Fruit fly (Drosophila melanogaster) whole organism, prepupa: ENCODE data around the gene CG33252.

Source experiments
- CG10669 ChIP-seq: fragments of 200-800 bp; sonication (Bioruptor generic); optimal IDR thresholded peaks from 3 replicates; lab custom pipeline; 2018; ENCODE audit warnings: missing biosample characterization, mild to moderate bottlenecking, missing genetic modification characterization, moderate library complexity
- CG11294 ChIP-seq: fragments of 200-800 bp; sonication (Bioruptor generic); IDR thresholded peaks from 2 replicates; pipeline ENCODE4 v1.3.6; 2022; ENCODE audit warnings: missing biosample characterization, missing genetic modification characterization
- CG11902 ChIP-seq: fragments of 200-800 bp; sonication (Bioruptor generic); optimal IDR thresholded peaks from 3 replicates; lab custom pipeline; 2016; ENCODE audit warnings: missing biosample characterization, missing genetic modification characterization
- CG15336 ChIP-seq: fragments of 200-800 bp; sonication (Bioruptor generic); IDR thresholded peaks from 2 replicates; pipeline ENCODE4 v1.3.6; 2022; ENCODE audit warnings: missing biosample characterization, missing genetic modification characterization
- CG1621 ChIP-seq: fragments of 200-800 bp; sonication (Bioruptor generic); optimal IDR thresholded peaks from 3 replicates; lab custom pipeline; 2018; ENCODE audit warnings: missing biosample characterization, mild to moderate bottlenecking, missing genetic modification characterization
- CG16779 ChIP-seq: fragments of 200-800 bp; sonication (Bioruptor generic); optimal IDR thresholded peaks from 3 replicates; lab custom pipeline; 2017; ENCODE audit warnings: missing biosample characterization, mild to moderate bottlenecking, missing genetic modification characterization
- CG32006 ChIP-seq: fragments of 200-800 bp; sonication (Bioruptor generic); optimal IDR thresholded peaks from 3 replicates; lab custom pipeline; 2017; ENCODE audit warnings: missing biosample characterization, mild to moderate bottlenecking, missing genetic modification characterization
- CG34406 ChIP-seq: fragments of 200-800 bp; sonication (Bioruptor generic); optimal IDR thresholded peaks from 3 replicates; lab custom pipeline; 2016; ENCODE audit warnings: missing biosample characterization, missing genetic modification characterization
- CG6163 ChIP-seq: fragments of 200-800 bp; sonication (Bioruptor generic); IDR thresholded peaks from 3 replicates; pipeline ENCODE4 v1.3.6; 2022; ENCODE audit warnings: missing biosample characterization, missing genetic modification characterization
- CG6276 ChIP-seq: fragments of 200-800 bp; sonication (Bioruptor generic); optimal IDR thresholded peaks from 2 replicates; lab custom pipeline; 2017; ENCODE audit warnings: missing biosample characterization, mild to moderate bottlenecking, missing genetic modification characterization
- CG6792 ChIP-seq: fragments of 200-800 bp; sonication (Bioruptor generic); optimal IDR thresholded peaks from 3 replicates; lab custom pipeline; 2016; ENCODE audit warnings: missing biosample characterization, missing genetic modification characterization
- CG6808 ChIP-seq: fragments of 200-800 bp; sonication (Bioruptor generic); optimal IDR thresholded peaks from 3 replicates; lab custom pipeline; 2017; ENCODE audit warnings: missing biosample characterization, missing genetic modification characterization, mild to moderate bottlenecking, moderate library complexity, missing genetic modification reagents
- CG6854 ChIP-seq: fragments of 200-800 bp; sonication (Bioruptor generic); optimal IDR thresholded peaks from 2 replicates; lab custom pipeline; 2017; ENCODE audit warnings: missing biosample characterization, mild to moderate bottlenecking, missing genetic modification characterization
- CG7368 ChIP-seq: fragments of 200-800 bp; sonication (Bioruptor generic); optimal IDR thresholded peaks from 3 replicates; lab custom pipeline; 2016; ENCODE audit warnings: missing biosample characterization, missing genetic modification characterization
- CG8119 ChIP-seq: fragments of 200-800 bp; sonication (Bioruptor generic); IDR thresholded peaks from 3 replicates; pipeline ENCODE4 v1.3.6; 2022; ENCODE audit warnings: missing biosample characterization, missing genetic modification characterization
- CG8632 ChIP-seq: fragments of 200-800 bp; sonication (Bioruptor generic); optimal IDR thresholded peaks from 3 replicates; lab custom pipeline; 2016; ENCODE audit warnings: missing biosample characterization, missing genetic modification characterization
- Eip78C ChIP-seq: fragments of 200-800 bp; sonication (Bioruptor generic); peaks from one replicate; lab custom pipeline; 2016; ENCODE audit warnings: missing biosample characterization, missing genetic modification characterization
- Ets21C ChIP-seq: fragments of 200-800 bp; sonication (Bioruptor generic); optimal IDR thresholded peaks from 3 replicates; lab custom pipeline; 2016; ENCODE audit warnings: missing biosample characterization, missing genetic modification characterization
- Ets96B ChIP-seq: fragments of 200-800 bp; optimal IDR thresholded peaks from 2 replicates; lab custom pipeline; 2019; ENCODE audit warnings: missing biosample characterization, mild to moderate bottlenecking, missing genetic modification characterization, moderate library complexity
- Hr39 ChIP-seq: fragments of 200-800 bp; sonication (Bioruptor generic); optimal IDR thresholded peaks from 2 replicates; lab custom pipeline; 2016; ENCODE audit warnings: missing biosample characterization, missing genetic modification characterization
- Hr4 ChIP-seq: fragments of 200-800 bp; sonication (Bioruptor generic); optimal IDR thresholded peaks from 3 replicates; lab custom pipeline; 2016; ENCODE audit warnings: missing biosample characterization, missing genetic modification characterization
- OdsH ChIP-seq: fragments of 200-800 bp; sonication (Bioruptor generic); optimal IDR thresholded peaks from 3 replicates; lab custom pipeline; 2016; ENCODE audit warnings: missing biosample characterization, missing genetic modification characterization
- Smox ChIP-seq: fragments of 200-800 bp; sonication (Bioruptor generic); optimal IDR thresholded peaks from 3 replicates; lab custom pipeline; 2016; ENCODE audit warnings: missing biosample characterization, missing genetic modification characterization
- Sox102F ChIP-seq: fragments of 200-800 bp; sonication (Bioruptor generic); optimal IDR thresholded peaks from 2 replicates; lab custom pipeline; 2016; ENCODE audit warnings: missing biosample characterization, mild to moderate bottlenecking, missing genetic modification characterization
- Sox14 ChIP-seq: fragments of 200-800 bp; sonication (Bioruptor generic); optimal IDR thresholded peaks from 3 replicates; lab custom pipeline; 2016; ENCODE audit warnings: missing biosample characterization, missing genetic modification characterization
- Sox15 ChIP-seq: fragments of 200-800 bp; sonication (Bioruptor generic); optimal IDR thresholded peaks from 3 replicates; lab custom pipeline; 2016; ENCODE audit warnings: missing biosample characterization, missing genetic modification characterization
- achi ChIP-seq: fragments of 200-800 bp; sonication (Bioruptor generic); optimal IDR thresholded peaks from 3 replicates; lab custom pipeline; 2016; ENCODE audit warnings: missing biosample characterization, missing genetic modification characterization
- cyc ChIP-seq: fragments of 200-800 bp; sonication (Bioruptor generic); optimal IDR thresholded peaks from 3 replicates; lab custom pipeline; 2016; ENCODE audit warnings: missing biosample characterization, missing genetic modification characterization
- dac ChIP-seq: fragments of 200-800 bp; sonication (Bioruptor generic); optimal IDR thresholded peaks from 2 replicates; lab custom pipeline; 2017; ENCODE audit warnings: missing biosample characterization, mild to moderate bottlenecking, missing genetic modification characterization
- dsx ChIP-seq: fragments of 200-800 bp; optimal IDR thresholded peaks from 3 replicates; lab custom pipeline; 2019; ENCODE audit warnings: missing biosample characterization, mild to moderate bottlenecking, missing genetic modification characterization, moderate library complexity; ENCODE audit not compliant: poor library complexity, severe bottlenecking
- eg ChIP-seq: fragments of 200-800 bp; sonication (Bioruptor generic); IDR thresholded peaks from 3 replicates; pipeline ENCODE4 v1.3.6; 2022; ENCODE audit warnings: missing biosample characterization, missing genetic modification characterization
- esn ChIP-seq: fragments of 200-800 bp; sonication (Bioruptor generic); optimal IDR thresholded peaks from 2 replicates; lab custom pipeline; 2016; ENCODE audit warnings: missing biosample characterization, mild to moderate bottlenecking, missing genetic modification characterization, moderate library complexity
- fd59A ChIP-seq: fragments of 200-800 bp; sonication (Bioruptor generic); optimal IDR thresholded peaks from 2 replicates; lab custom pipeline; 2017; ENCODE audit warnings: missing biosample characterization, mild to moderate bottlenecking, missing genetic modification characterization, missing genetic modification reagents
- fd85E ChIP-seq: fragments of 200-800 bp; sonication (Bioruptor generic); optimal IDR thresholded peaks from 3 replicates; lab custom pipeline; 2016; ENCODE audit warnings: missing biosample characterization, missing genetic modification characterization
- lz ChIP-seq: fragments of 200-800 bp; sonication (Bioruptor generic); optimal IDR thresholded peaks from 3 replicates; lab custom pipeline; 2016; ENCODE audit warnings: missing biosample characterization, missing genetic modification characterization
- pdm3 ChIP-seq: fragments of 200-800 bp; sonication (Bioruptor generic); optimal IDR thresholded peaks from 3 replicates; lab custom pipeline; 2016; ENCODE audit warnings: missing biosample characterization, missing genetic modification characterization
- ss ChIP-seq, 2 experiments: fragments of 200-800 bp; sonication (Bioruptor generic); optimal IDR thresholded peaks; 2 replicates in 1 of 2; 3 replicates in 1 of 2; lab custom pipeline; 2017 to 2018; ENCODE audit warnings: mild to moderate bottlenecking in 2 of 2, missing biosample characterization in 2 of 2, missing genetic modification characterization in 2 of 2, moderate library complexity in 1 of 2

CG33252 gene

dm6 chrX:16881015-16881414, 16.0 kb downstream of the CG33252 start, which contains the start of gene CG4872 (continued):
- TF ChIP-seq Hr39 (no peak), dsx (GFP tag; lab: Kevin White, UChicago) (no peak), fd85E (GFP tag; lab: Kevin White, UChicago) (no peak), CG6792 (GFP tag; lab: Kevin White, UChicago) (peak; percentile 15), CG6163 (no peak), Sox15 (GFP tag; lab: Kevin White, UChicago) (no peak), CG11902 (GFP tag; lab: Kevin White, UChicago) (no peak), CG15336 (GFP tag; lab: Robert Waterston, UW) (no peak), eg (GFP tag; lab: Robert Waterston, UW) (peak; percentile 12; the same call in 1 of the 3 replicates), OdsH (GFP tag; lab: Kevin White, UChicago) (no peak), ss (GFP tag; optimal IDR thresholded peaks at IDR 0.05; lab: Kevin White, UChicago) (no peak)

- TF ChIP-seq CG7368 (no peak), CG16779 (tag; lab: Kevin White, UChicago) (no peak), fd59A (GFP tag; lab: Kevin White, UChicago) (no peak), CG6163 (no peak), esn (GFP tag; lab: Kevin White, UChicago) (no peak), CG11902 (GFP tag; lab: Kevin White, UChicago) (no peak), Smox (GFP tag; lab: Kevin White, UChicago) (no peak), Eip78C (GFP tag; lab: Kevin White, UChicago) (peak; percentile 51), Sox102F (GFP tag; lab: Kevin White, UChicago) (no peak), CG8632 (GFP tag; lab: Kevin White, UChicago) (no peak), CG32006 (GFP tag; lab: Kevin White, UChicago) (no peak), Ets96B (tag; lab: Kevin White, UChicago) (no peak), achi (GFP tag; lab: Kevin White, UChicago) (no peak), CG6854 (GFP tag; lab: Kevin White, UChicago) (no peak), CG11294 (GFP tag; lab: Robert Waterston, UW) (peak; percentile 15; the same call in 1 of the 2 replicates), dac (no peak), CG10669 (GFP tag; lab: Kevin White, UChicago) (no peak), CG6276 (GFP tag; lab: Kevin White, UChicago) (no peak), Hr4 (GFP tag; lab: Kevin White, UChicago) (no peak), CG8119 (peak; percentile 27; the same call in 1 of the 3 replicates), Sox14 (GFP tag; lab: Kevin White, UChicago) (no peak), Hr39 (no peak), pdm3 (GFP tag; lab: Kevin White, UChicago) (no peak), dsx (GFP tag; lab: Kevin White, UChicago) (no peak), CG34406 (no peak), Ets21C (GFP tag; lab: Kevin White, UChicago) (no peak), lz (GFP tag; lab: Kevin White, UChicago) (no peak), CG6792 (GFP tag; lab: Kevin White, UChicago) (no peak), CG6808 (GFP tag; lab: Kevin White, UChicago) (no peak), OdsH (GFP tag; lab: Kevin White, UChicago) (no peak), eg (GFP tag; lab: Robert Waterston, UW) (0 out of 3 replicates have a peak, but pooled peaks have one; percentile 17)
These were observed 17.0 kb downstream of the CG33252 start for dm6 chrX:16880013-16880412.

- TF ChIP-seq cyc (GFP tag; lab: Kevin White, UChicago) (no peak), eg (GFP tag; lab: Robert Waterston, UW) (peak; percentile 24; the same call in 1 of the 3 replicates), CG11902 (GFP tag; lab: Kevin White, UChicago) (no peak), CG1621 (tag; lab: Kevin White, UChicago) (no peak), CG6163 (0 out of 3 replicates have a peak, but pooled peaks have one; percentile 30)
These were observed 20.6 kb downstream of the CG33252 start, which contains the start of gene CG13003 for dm6 chrX:16876425-16876824. Gene CG13003 (minus strand): TSS chrX:16876544.
